Fruit fly (Drosophila melanogaster): ENCODE results near the gene RpS27A.

RpS27A gene

DNA sequence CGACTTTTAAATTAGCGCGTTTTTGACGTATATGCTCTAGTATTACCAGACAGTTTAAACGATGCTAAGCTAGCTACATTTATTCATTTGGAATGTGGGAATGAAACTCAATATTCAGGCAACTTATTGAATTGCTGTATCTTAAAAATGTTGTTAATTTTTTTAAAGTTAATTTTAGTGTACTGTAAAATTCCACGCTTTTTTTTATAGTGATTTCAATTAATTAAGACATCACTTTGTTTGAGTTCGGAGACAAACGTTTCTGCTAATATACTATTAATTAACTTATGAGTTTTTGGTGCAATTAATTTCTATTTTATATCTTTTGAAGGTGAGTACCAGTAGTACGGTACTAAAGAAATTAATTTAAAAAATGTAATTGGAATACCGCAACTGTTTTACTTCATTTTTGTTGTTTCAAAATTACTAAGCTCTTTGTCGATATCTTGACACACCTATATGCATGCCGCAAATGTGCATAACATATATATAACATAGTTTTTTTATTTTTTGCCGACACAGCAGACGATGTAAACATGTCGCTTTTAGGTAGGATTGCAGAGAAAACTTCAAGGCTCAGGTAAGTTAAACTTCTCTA is 21.8 kb upstream of the RpS27A start, which contains the start of the genes Cdk1 and mRpS7 (continued):
- TF ChIP-seq sqz (GFP tag; optimal IDR thresholded peaks at IDR 0.05) (peak; percentile 39), Nf-YA (GFP tag; IDR thresholded peaks at IDR 0.05) (no peak), ranshi (GFP tag; IDR thresholded peaks at IDR 0.05) (0 out of 2 replicates have a peak, but pooled peaks have one; percentile 68), H15 (GFP tag; IDR thresholded peaks at IDR 0.05) (peak; percentile 47; the same call in 1 of the 3 replicates), HLHmδ (GFP tag; optimal IDR thresholded peaks at IDR 0.05) (no peak), CG12219 (GFP tag; optimal IDR thresholded peaks at IDR 0.05) (peak; percentile 33), fd102C (GFP tag; optimal IDR thresholded peaks at IDR 0.05) (no peak), Drgx (GFP tag; IDR thresholded peaks at IDR 0.05) (peak; percentile 53; the same call in 1 of the 2 replicates), Max (GFP tag; optimal IDR thresholded peaks at IDR 0.05) (peak; percentile 79), Dp (GFP tag; optimal IDR thresholded peaks at IDR 0.05) (peak; percentile 74), CG2116 (GFP tag; optimal IDR thresholded peaks at IDR 0.05) (peak; percentile 84), CG12104 (GFP tag; optimal IDR thresholded peaks at IDR 0.05) (peak; percentile 63), CG7271 (tag; optimal IDR thresholded peaks at IDR 0.05) (peak; percentile 37), CG17568 (GFP tag; optimal IDR thresholded peaks at IDR 0.05) (no peak), CG7928 (GFP tag; optimal IDR thresholded peaks at IDR 0.05) (peak; percentile 18), ash1 (GFP tag; optimal IDR thresholded peaks at IDR 0.05) (no peak), HLH4C (GFP tag; IDR thresholded peaks at IDR 0.05; ENCODE audit: partially characterized antibody) (no peak), vfl (GFP tag; optimal IDR thresholded peaks at IDR 0.05) (no peak), stwl (tag; optimal IDR thresholded peaks at IDR 0.05) (no peak), CG15011 (GFP tag; optimal IDR thresholded peaks at IDR 0.05) (peak; percentile 41), Hand (GFP tag; optimal IDR thresholded peaks at IDR 0.05) (no peak), dmrt99B (tag; optimal IDR thresholded peaks at IDR 0.05) (peak; percentile 78), Xbp1 (GFP tag; optimal IDR thresholded peaks at IDR 0.05) (peak; percentile 77), corto (GFP tag; optimal IDR thresholded peaks at IDR 0.05) (no peak), Sox102F (GFP tag; optimal IDR thresholded peaks at IDR 0.05) (no peak), HLH54F (GFP tag; optimal IDR thresholded peaks at IDR 0.05) (peak; percentile 64), inv (GFP tag; IDR thresholded peaks at IDR 0.05; ENCODE audit: partially characterized antibody) (no peak), CG1233 (GFP tag; optimal IDR thresholded peaks at IDR 0.05) (peak; percentile 66), klu (GFP tag; IDR thresholded peaks at IDR 0.05) (no peak; the same call in 1 of the 2 replicates), MBD-R2 (GFP tag; IDR thresholded peaks at IDR 0.05) (0 out of 2 replicates have a peak, but pooled peaks have one; percentile 18), CG9215 (GFP tag; IDR thresholded peaks at IDR 0.05) (no peak), Hr78 (GFP tag; optimal IDR thresholded peaks at IDR 0.05) (no peak), Dip3 (GFP tag; optimal IDR thresholded peaks at IDR 0.05) (peak; percentile 53), croc (GFP tag; conservative IDR thresholded peaks at IDR 0.05) (peak; percentile 57), D19A (tag; optimal IDR thresholded peaks at IDR 0.05) (peak; percentile 68), wdn (GFP tag; IDR thresholded peaks at IDR 0.05) (no peak), CG10959 (GFP tag; IDR thresholded peaks at IDR 0.05) (no peak), CG10462 (GFP tag; optimal IDR thresholded peaks at IDR 0.05) (peak; percentile 46), abd-A (tag; optimal IDR thresholded peaks at IDR 0.05) (no peak), otp (GFP tag; IDR thresholded peaks at IDR 0.05) (0 out of 3 replicates have a peak, but pooled peaks have one; percentile 41), unpg (GFP tag; optimal IDR thresholded peaks at IDR 0.05) (peak; percentile 79), ap (GFP tag; IDR thresholded peaks at IDR 0.05) (0 out of 2 replicates have a peak, but pooled peaks have one; percentile 40), Ets97D (GFP tag; optimal IDR thresholded peaks at IDR 0.05) (peak; percentile 31), az2 (GFP tag; optimal IDR thresholded peaks at IDR 0.05) (peak; percentile 67), CG3847 (GFP tag; IDR thresholded peaks at IDR 0.05) (peak; percentile 51; the same call in 1 of the 2 replicates), CG6765 (GFP tag; optimal IDR thresholded peaks at IDR 0.05) (no peak), dysf (GFP tag; IDR thresholded peaks at IDR 0.05) (peak; percentile 77; the same call in 2 of the 3 replicates), Aef1 (GFP tag; IDR thresholded peaks at IDR 0.05) (peak; percentile 53), CG10654 (GFP tag; optimal IDR thresholded peaks at IDR 0.05) (peak; percentile 46)
